Fruit fly (Drosophila melanogaster) whole organism, prepupa: ENCODE results near the gene CG43732.

Experiments used
- Blimp-1 ChIP-seq: fragments of 200-800 bp; sonication (Bioruptor generic); optimal IDR thresholded peaks from 3 replicates; lab custom pipeline; 2017; ENCODE audit warnings: missing biosample characterization, missing genetic modification characterization, mild to moderate bottlenecking, moderate library complexity, missing genetic modification reagents
- CG10631 ChIP-seq: fragments of 200-800 bp; sonication (Bioruptor generic); optimal IDR thresholded peaks from 2 replicates; lab custom pipeline; 2016; ENCODE audit warnings: missing biosample characterization, missing genetic modification characterization
- CG10669 ChIP-seq: fragments of 200-800 bp; sonication (Bioruptor generic); optimal IDR thresholded peaks from 3 replicates; lab custom pipeline; 2018; ENCODE audit warnings: missing biosample characterization, mild to moderate bottlenecking, missing genetic modification characterization, moderate library complexity
- CG11294 ChIP-seq: fragments of 200-800 bp; sonication (Bioruptor generic); IDR thresholded peaks from 2 replicates; pipeline ENCODE4 v1.3.6; 2022; ENCODE audit warnings: missing biosample characterization, missing genetic modification characterization
- CG11762 ChIP-seq: fragments of 200-800 bp; sonication (Bioruptor generic); optimal IDR thresholded peaks from 3 replicates; lab custom pipeline; 2016; ENCODE audit warnings: missing biosample characterization, missing genetic modification characterization; ENCODE audit not compliant: insufficient read depth
- CG11902 ChIP-seq: fragments of 200-800 bp; sonication (Bioruptor generic); optimal IDR thresholded peaks from 3 replicates; lab custom pipeline; 2016; ENCODE audit warnings: missing biosample characterization, missing genetic modification characterization
- CG15336 ChIP-seq: fragments of 200-800 bp; sonication (Bioruptor generic); IDR thresholded peaks from 2 replicates; pipeline ENCODE4 v1.3.6; 2022; ENCODE audit warnings: missing biosample characterization, missing genetic modification characterization
- CG1621 ChIP-seq: fragments of 200-800 bp; sonication (Bioruptor generic); optimal IDR thresholded peaks from 3 replicates; lab custom pipeline; 2018; ENCODE audit warnings: missing biosample characterization, mild to moderate bottlenecking, missing genetic modification characterization
- CG16779 ChIP-seq: fragments of 200-800 bp; sonication (Bioruptor generic); optimal IDR thresholded peaks from 3 replicates; lab custom pipeline; 2017; ENCODE audit warnings: missing biosample characterization, mild to moderate bottlenecking, missing genetic modification characterization
- CG3032 ChIP-seq: fragments of 200-800 bp; optimal IDR thresholded peaks from 2 replicates; lab custom pipeline; 2019; ENCODE audit warnings: missing biosample characterization, mild to moderate bottlenecking, missing genetic modification characterization, moderate library complexity
- CG31627 ChIP-seq: fragments of 200-800 bp; sonication (Bioruptor generic); optimal IDR thresholded peaks from 3 replicates; lab custom pipeline; 2016; ENCODE audit warnings: missing biosample characterization, missing genetic modification characterization
- CG32006 ChIP-seq: fragments of 200-800 bp; sonication (Bioruptor generic); optimal IDR thresholded peaks from 3 replicates; lab custom pipeline; 2017; ENCODE audit warnings: missing biosample characterization, mild to moderate bottlenecking, missing genetic modification characterization
- CG34406 ChIP-seq: fragments of 200-800 bp; sonication (Bioruptor generic); optimal IDR thresholded peaks from 3 replicates; lab custom pipeline; 2016; ENCODE audit warnings: missing biosample characterization, missing genetic modification characterization
- CG3919 ChIP-seq: fragments of 200-800 bp; sonication (Bioruptor generic); optimal IDR thresholded peaks from 3 replicates; lab custom pipeline; 2016; ENCODE audit warnings: missing biosample characterization, missing genetic modification characterization
- CG4318 ChIP-seq: fragments of 200-800 bp; sonication (Bioruptor generic); optimal IDR thresholded peaks from 3 replicates; lab custom pipeline; 2017; ENCODE audit warnings: missing biosample characterization, mild to moderate bottlenecking, missing genetic modification characterization
- CG6163 ChIP-seq: fragments of 200-800 bp; sonication (Bioruptor generic); IDR thresholded peaks from 3 replicates; pipeline ENCODE4 v1.3.6; 2022; ENCODE audit warnings: missing biosample characterization, missing genetic modification characterization
- CG6276 ChIP-seq: fragments of 200-800 bp; sonication (Bioruptor generic); optimal IDR thresholded peaks from 2 replicates; lab custom pipeline; 2017; ENCODE audit warnings: missing biosample characterization, mild to moderate bottlenecking, missing genetic modification characterization
- CG6792 ChIP-seq: fragments of 200-800 bp; sonication (Bioruptor generic); optimal IDR thresholded peaks from 3 replicates; lab custom pipeline; 2016; ENCODE audit warnings: missing biosample characterization, missing genetic modification characterization
- CG6854 ChIP-seq: fragments of 200-800 bp; sonication (Bioruptor generic); optimal IDR thresholded peaks from 2 replicates; lab custom pipeline; 2017; ENCODE audit warnings: missing biosample characterization, mild to moderate bottlenecking, missing genetic modification characterization
- CG8119 ChIP-seq: fragments of 200-800 bp; sonication (Bioruptor generic); IDR thresholded peaks from 3 replicates; pipeline ENCODE4 v1.3.6; 2022; ENCODE audit warnings: missing biosample characterization, missing genetic modification characterization
- CG8632 ChIP-seq: fragments of 200-800 bp; sonication (Bioruptor generic); optimal IDR thresholded peaks from 3 replicates; lab custom pipeline; 2016; ENCODE audit warnings: missing biosample characterization, missing genetic modification characterization
- CG9139 ChIP-seq: fragments of 200-800 bp; sonication (Bioruptor generic); optimal IDR thresholded peaks from 3 replicates; lab custom pipeline; 2017; ENCODE audit warnings: missing biosample characterization, mild to moderate bottlenecking, missing genetic modification characterization
- Eip75B ChIP-seq: fragments of 200-800 bp; sonication (Bioruptor generic); optimal IDR thresholded peaks from 3 replicates; lab custom pipeline; 2016; ENCODE audit warnings: missing biosample characterization, missing genetic modification characterization
- Ets21C ChIP-seq: fragments of 200-800 bp; sonication (Bioruptor generic); optimal IDR thresholded peaks from 3 replicates; lab custom pipeline; 2016; ENCODE audit warnings: missing biosample characterization, missing genetic modification characterization
- Ets96B ChIP-seq: fragments of 200-800 bp; optimal IDR thresholded peaks from 2 replicates; lab custom pipeline; 2019; ENCODE audit warnings: missing biosample characterization, mild to moderate bottlenecking, missing genetic modification characterization, moderate library complexity
- Gug ChIP-seq: fragments of 200-800 bp; sonication (Bioruptor generic); IDR thresholded peaks from 2 replicates; pipeline ENCODE4 v1.3.6; 2022; ENCODE audit warnings: missing biosample characterization, missing genetic modification characterization
- Hr38 ChIP-seq: sonication (Bioruptor generic); optimal IDR thresholded peaks from 2 replicates; lab custom pipeline; 2016; ENCODE audit warnings: missing biosample characterization, missing genetic modification characterization
- Hr39 ChIP-seq: fragments of 200-800 bp; sonication (Bioruptor generic); optimal IDR thresholded peaks from 2 replicates; lab custom pipeline; 2016; ENCODE audit warnings: missing biosample characterization, missing genetic modification characterization
- Hr4 ChIP-seq: fragments of 200-800 bp; sonication (Bioruptor generic); optimal IDR thresholded peaks from 3 replicates; lab custom pipeline; 2016; ENCODE audit warnings: missing biosample characterization, missing genetic modification characterization
- Lpt ChIP-seq: fragments of 200-800 bp; sonication (Bioruptor generic); optimal IDR thresholded peaks from 3 replicates; lab custom pipeline; 2016; ENCODE audit warnings: missing biosample characterization, missing genetic modification characterization
- OdsH ChIP-seq: fragments of 200-800 bp; sonication (Bioruptor generic); optimal IDR thresholded peaks from 3 replicates; lab custom pipeline; 2016; ENCODE audit warnings: missing biosample characterization, missing genetic modification characterization
- Smox ChIP-seq: fragments of 200-800 bp; sonication (Bioruptor generic); optimal IDR thresholded peaks from 3 replicates; lab custom pipeline; 2016; ENCODE audit warnings: missing biosample characterization, missing genetic modification characterization
- Sox102F ChIP-seq: fragments of 200-800 bp; sonication (Bioruptor generic); optimal IDR thresholded peaks from 2 replicates; lab custom pipeline; 2016; ENCODE audit warnings: missing biosample characterization, mild to moderate bottlenecking, missing genetic modification characterization
- Sox14 ChIP-seq: fragments of 200-800 bp; sonication (Bioruptor generic); optimal IDR thresholded peaks from 3 replicates; lab custom pipeline; 2016; ENCODE audit warnings: missing biosample characterization, missing genetic modification characterization
- Sox15 ChIP-seq: fragments of 200-800 bp; sonication (Bioruptor generic); optimal IDR thresholded peaks from 3 replicates; lab custom pipeline; 2016; ENCODE audit warnings: missing biosample characterization, missing genetic modification characterization
- achi ChIP-seq: fragments of 200-800 bp; sonication (Bioruptor generic); optimal IDR thresholded peaks from 3 replicates; lab custom pipeline; 2016; ENCODE audit warnings: missing biosample characterization, missing genetic modification characterization
- acj6 ChIP-seq: fragments of 200-800 bp; sonication (Bioruptor generic); optimal IDR thresholded peaks from 3 replicates; lab custom pipeline; 2016; ENCODE audit warnings: missing biosample characterization, missing genetic modification characterization
- cyc ChIP-seq: fragments of 200-800 bp; sonication (Bioruptor generic); optimal IDR thresholded peaks from 3 replicates; lab custom pipeline; 2016; ENCODE audit warnings: missing biosample characterization, missing genetic modification characterization
- dac ChIP-seq: fragments of 200-800 bp; sonication (Bioruptor generic); optimal IDR thresholded peaks from 2 replicates; lab custom pipeline; 2017; ENCODE audit warnings: missing biosample characterization, mild to moderate bottlenecking, missing genetic modification characterization
- dsx ChIP-seq: fragments of 200-800 bp; optimal IDR thresholded peaks from 3 replicates; lab custom pipeline; 2019; ENCODE audit warnings: missing biosample characterization, mild to moderate bottlenecking, missing genetic modification characterization, moderate library complexity; ENCODE audit not compliant: poor library complexity, severe bottlenecking
- eg ChIP-seq: fragments of 200-800 bp; sonication (Bioruptor generic); IDR thresholded peaks from 3 replicates; pipeline ENCODE4 v1.3.6; 2022; ENCODE audit warnings: missing biosample characterization, missing genetic modification characterization
- esn ChIP-seq: fragments of 200-800 bp; sonication (Bioruptor generic); optimal IDR thresholded peaks from 2 replicates; lab custom pipeline; 2016; ENCODE audit warnings: missing biosample characterization, mild to moderate bottlenecking, missing genetic modification characterization, moderate library complexity
- fd59A ChIP-seq: fragments of 200-800 bp; sonication (Bioruptor generic); optimal IDR thresholded peaks from 2 replicates; lab custom pipeline; 2017; ENCODE audit warnings: missing biosample characterization, mild to moderate bottlenecking, missing genetic modification characterization, missing genetic modification reagents
- fd85E ChIP-seq: fragments of 200-800 bp; sonication (Bioruptor generic); optimal IDR thresholded peaks from 3 replicates; lab custom pipeline; 2016; ENCODE audit warnings: missing biosample characterization, missing genetic modification characterization
- fkh ChIP-seq: fragments of 200-800 bp; sonication (Bioruptor generic); optimal IDR thresholded peaks from 3 replicates; lab custom pipeline; 2017; ENCODE audit warnings: missing biosample characterization, mild to moderate bottlenecking, missing genetic modification characterization, moderate library complexity
- lz ChIP-seq: fragments of 200-800 bp; sonication (Bioruptor generic); optimal IDR thresholded peaks from 3 replicates; lab custom pipeline; 2016; ENCODE audit warnings: missing biosample characterization, missing genetic modification characterization
- net ChIP-seq: fragments of 200-800 bp; sonication (Bioruptor generic); optimal IDR thresholded peaks from 3 replicates; lab custom pipeline; 2016; ENCODE audit warnings: missing biosample characterization, missing genetic modification characterization
- pdm3 ChIP-seq: fragments of 200-800 bp; sonication (Bioruptor generic); optimal IDR thresholded peaks from 3 replicates; lab custom pipeline; 2016; ENCODE audit warnings: missing biosample characterization, missing genetic modification characterization
- salr ChIP-seq, 2 experiments: fragments of 200-800 bp; sonication (Bioruptor generic); optimal IDR thresholded peaks; 3 replicates each; lab custom pipeline; 2016 to 2018; ENCODE audit warnings: missing biosample characterization in 2 of 2, missing genetic modification characterization in 2 of 2, mild to moderate bottlenecking in 1 of 2
- spab ChIP-seq: fragments of 200-800 bp; sonication (Bioruptor generic); optimal IDR thresholded peaks from 2 replicates; lab custom pipeline; 2017; ENCODE audit warnings: missing biosample characterization, mild to moderate bottlenecking, missing genetic modification characterization, missing genetic modification reagents
- ss ChIP-seq, 2 experiments: fragments of 200-800 bp; sonication (Bioruptor generic); optimal IDR thresholded peaks; 2 replicates in 1 of 2; 3 replicates in 1 of 2; lab custom pipeline; 2017 to 2018; ENCODE audit warnings: mild to moderate bottlenecking in 2 of 2, missing biosample characterization in 2 of 2, missing genetic modification characterization in 2 of 2, moderate library complexity in 1 of 2
- svp ChIP-seq: fragments of 200-800 bp; sonication (Bioruptor generic); peaks from one replicate; lab custom pipeline; 2016; ENCODE audit warnings: missing biosample characterization, missing genetic modification characterization
- topi ChIP-seq: fragments of 200-800 bp; sonication (Bioruptor generic); optimal IDR thresholded peaks from 3 replicates; lab custom pipeline; 2016; ENCODE audit warnings: missing biosample characterization, missing genetic modification characterization

Gene CG43732

DNA sequence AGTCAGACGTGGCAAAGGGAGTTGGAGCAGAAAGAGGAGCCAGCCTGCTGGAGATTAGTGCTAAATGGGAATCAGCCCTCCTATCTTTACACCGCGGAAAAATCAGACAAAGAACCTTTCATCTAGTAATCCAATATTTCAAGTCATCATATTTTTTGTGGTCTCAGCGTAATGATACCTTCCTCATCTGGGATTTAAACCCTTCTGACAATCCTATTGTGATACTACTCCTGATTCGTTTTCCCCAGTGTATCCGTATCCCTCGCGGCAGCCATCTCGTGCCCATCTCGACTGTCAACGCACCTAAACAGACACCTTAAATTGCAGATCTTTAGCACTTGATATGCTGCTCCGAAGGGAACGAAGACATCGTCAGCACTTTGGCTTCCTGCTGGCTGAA is 48.4 kb downstream of the CG43732 start:
- TF ChIP-seq achi (GFP tag; lab: Kevin White, UChicago): peak; percentile 47
- TF ChIP-seq Sox102F (GFP tag; lab: Kevin White, UChicago): no peak
- no peak for TF ChIP-seq lz (GFP tag; lab: Kevin White, UChicago)
- TF ChIP-seq Ets96B (tag; lab: Kevin White, UChicago): peak; percentile 68
- peak; percentile 50 for TF ChIP-seq Gug
- no peak for TF ChIP-seq CG15336
- no peak for TF ChIP-seq fd85E (GFP tag; lab: Kevin White, UChicago)
- no peak for TF ChIP-seq CG6854 (GFP tag; lab: Kevin White, UChicago)
- TF ChIP-seq acj6 (GFP tag; lab: Kevin White, UChicago): peak; percentile 38
- no peak for TF ChIP-seq CG9139 (GFP tag; lab: Kevin White, UChicago)
- no peak for TF ChIP-seq cyc (GFP tag; lab: Kevin White, UChicago)
- peak; percentile 18 for TF ChIP-seq CG1621 (tag; lab: Kevin White, UChicago)
- no peak for TF ChIP-seq ss (GFP tag; optimal IDR thresholded peaks at IDR 0.05; lab: Kevin White, UChicago)
- TF ChIP-seq CG3032: peak; percentile 65
- no peak for TF ChIP-seq fkh (GFP tag; lab: Kevin White, UChicago)
- no peak for TF ChIP-seq esn (GFP tag; lab: Kevin White, UChicago)
- TF ChIP-seq fd59A (GFP tag; lab: Kevin White, UChicago): peak; percentile 47
- peak; percentile 27 for TF ChIP-seq CG11902 (GFP tag; lab: Kevin White, UChicago)
- no peak for TF ChIP-seq Sox15 (GFP tag; lab: Kevin White, UChicago)
- TF ChIP-seq CG10631 (GFP tag; lab: Kevin White, UChicago): peak; percentile 50
- no peak for TF ChIP-seq Eip75B (GFP tag; lab: Kevin White, UChicago)
- TF ChIP-seq Blimp-1 (GFP tag; lab: Kevin White, UChicago): no peak
- peak; percentile 77 for TF ChIP-seq CG3919
- no peak for TF ChIP-seq Ets21C (GFP tag; lab: Kevin White, UChicago)
- peak; percentile 53 for TF ChIP-seq Sox14 (GFP tag; lab: Kevin White, UChicago)
- TF ChIP-seq eg (GFP tag; lab: Robert Waterston, UW): no peak
- TF ChIP-seq CG4318 (GFP tag; lab: Kevin White, UChicago): peak; percentile 38
- TF ChIP-seq CG6792: no peak
- no peak for TF ChIP-seq CG34406 (GFP tag; lab: Kevin White, UChicago)
- TF ChIP-seq CG6163 (GFP tag; lab: Robert Waterston, UW): peak; percentile 77
- TF ChIP-seq Lpt (GFP tag; lab: Kevin White, UChicago): no peak
- no peak for TF ChIP-seq CG8632 (GFP tag; lab: Kevin White, UChicago)
- 0 out of 3 replicates have a peak, but pooled peaks have one; percentile 25 for TF ChIP-seq CG8119 (GFP tag; lab: Robert Waterston, UW)
- peak; percentile 32 to 35 for TF ChIP-seq salr (GFP tag; optimal IDR thresholded peaks at IDR 0.05; lab: Kevin White, UChicago)
- TF ChIP-seq CG10669 (GFP tag; lab: Kevin White, UChicago): peak; percentile 47
- no peak for TF ChIP-seq Smox (GFP tag; lab: Kevin White, UChicago)
- TF ChIP-seq Hr38 (GFP tag; lab: Kevin White, UChicago): no peak
- TF ChIP-seq svp (GFP tag; lab: Kevin White, UChicago): no peak
- peak; percentile 35 for TF ChIP-seq OdsH (GFP tag; lab: Kevin White, UChicago)
- TF ChIP-seq CG11762 (GFP tag; lab: Kevin White, UChicago): peak; percentile 40
- no peak for TF ChIP-seq CG16779 (tag; lab: Kevin White, UChicago)
- TF ChIP-seq CG6276: no peak
- peak; percentile 50 for TF ChIP-seq dsx
- TF ChIP-seq topi (GFP tag; lab: Kevin White, UChicago): no peak
- TF ChIP-seq CG31627 (GFP tag; lab: Kevin White, UChicago): peak; percentile 6
- peak; percentile 54 for TF ChIP-seq CG32006 (GFP tag; lab: Kevin White, UChicago)
- TF ChIP-seq Hr4 (GFP tag; lab: Kevin White, UChicago): no peak
- TF ChIP-seq spab (GFP tag; lab: Kevin White, UChicago): peak; percentile 52
- no peak for TF ChIP-seq CG11294 (GFP tag; lab: Robert Waterston, UW)
- TF ChIP-seq dac (GFP tag; lab: Kevin White, UChicago): no peak
- TF ChIP-seq net: peak; percentile 6
- peak; percentile 36 for TF ChIP-seq pdm3 (GFP tag; lab: Kevin White, UChicago)
- TF ChIP-seq Hr39: no peak
